Fruit fly (Drosophila melanogaster): Measurements from ENCODE around the gene X11Lbeta.

X11Lbeta gene

DNA sequence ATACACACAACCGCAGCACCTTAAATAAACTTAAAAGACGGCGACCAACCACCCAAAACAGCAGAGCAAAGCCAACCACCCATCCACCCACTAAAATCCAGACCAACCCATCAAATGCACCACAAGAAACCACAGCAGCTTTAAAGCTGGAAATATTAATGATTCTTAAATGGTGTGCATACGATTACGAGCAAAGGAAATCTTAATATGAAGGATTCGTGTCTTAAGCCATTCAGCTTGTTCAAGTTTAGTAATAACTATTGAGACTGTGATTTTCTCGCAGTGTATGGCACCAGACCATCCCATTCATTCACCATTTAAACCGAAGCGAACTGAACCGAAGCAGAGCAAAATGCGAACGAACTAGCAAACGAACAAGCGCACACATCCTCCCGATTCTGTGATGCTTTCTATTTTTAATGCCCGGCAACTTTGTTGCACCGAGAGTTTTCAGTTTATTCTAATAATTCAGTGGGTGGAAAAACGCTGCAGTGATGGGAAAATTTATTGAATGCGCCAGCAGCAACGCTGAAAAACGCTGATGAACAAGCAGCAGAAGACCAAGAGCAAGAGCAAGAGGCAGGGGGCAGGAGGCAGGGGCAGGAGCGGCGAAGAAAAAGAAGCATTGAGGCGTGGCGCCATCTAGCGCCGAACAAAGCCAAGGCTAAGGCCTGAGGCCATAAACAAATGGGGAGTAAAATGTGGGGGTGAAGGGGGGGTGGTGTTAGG, 110.0 kb downstream of the X11Lbeta start (continued):
- TF ChIP-seq CG3407 (GFP tag; optimal IDR thresholded peaks at IDR 0.05) (peak; percentile 80), sisA (GFP tag; IDR thresholded peaks at IDR 0.05) (peak; percentile 91), CG8281 (tag; optimal IDR thresholded peaks at IDR 0.05) (peak; percentile 61), dimm (GFP tag; IDR thresholded peaks at IDR 0.05) (peak; percentile 72), Optix (GFP tag; IDR thresholded peaks at IDR 0.05) (peak; percentile 90), Bteb2 (GFP tag; optimal IDR thresholded peaks at IDR 0.05) (peak; percentile 60), D19B (GFP tag; optimal IDR thresholded peaks at IDR 0.05) (peak; percentile 61), Sry-β (GFP tag; optimal IDR thresholded peaks at IDR 0.05) (peak; percentile 36), en (GFP tag; optimal IDR thresholded peaks at IDR 0.05) (peak; percentile 47), CG16863 (GFP tag; optimal IDR thresholded peaks at IDR 0.05) (peak; percentile 87), Deaf1 (tag; optimal IDR thresholded peaks at IDR 0.05) (peak; percentile 87), CG9727 (GFP tag; optimal IDR thresholded peaks at IDR 0.05) (peak; percentile 73), CG2129 (GFP tag; IDR thresholded peaks at IDR 0.05; ENCODE audit: partially characterized antibody) (no peak), CG12769 (tag; optimal IDR thresholded peaks at IDR 0.05) (peak; percentile 96), CG31224 (GFP tag; IDR thresholded peaks at IDR 0.05) (no peak), Hsf (GFP tag; optimal IDR thresholded peaks at IDR 0.05) (peak; percentile 70), ase (GFP tag; IDR thresholded peaks at IDR 0.05) (peak; percentile 84), pita (GFP tag; optimal IDR thresholded peaks at IDR 0.05) (no peak), CG30020 (tag; optimal IDR thresholded peaks at IDR 0.05) (peak; percentile 45), lbe (GFP tag; optimal IDR thresholded peaks at IDR 0.05) (no peak), vnd (GFP tag; IDR thresholded peaks at IDR 0.05; ENCODE audit: partially characterized antibody) (no peak), Neu2 (GFP tag; optimal IDR thresholded peaks at IDR 0.05; ENCODE audit: borderline replicate concordance) (no peak), CG9817 (tag; optimal IDR thresholded peaks at IDR 0.05) (peak; percentile 84), CG16779 (GFP tag; IDR thresholded peaks at IDR 0.05) (0 out of 2 replicates have a peak, but pooled peaks have one; percentile 37), CG33213 (GFP tag; optimal IDR thresholded peaks at IDR 0.05) (peak; percentile 69), run (tag; optimal IDR thresholded peaks at IDR 0.05) (peak; percentile 81), al (GFP tag; IDR thresholded peaks at IDR 0.05) (0 out of 2 replicates have a peak, but pooled peaks have one; percentile 42), CG8359 (GFP tag; optimal IDR thresholded peaks at IDR 0.05; ENCODE audit: borderline replicate concordance) (peak; percentile 42), caup (GFP tag; optimal IDR thresholded peaks at IDR 0.05; ENCODE audit: severe bottlenecking) (peak; percentile 84), ewg (GFP tag; optimal IDR thresholded peaks at IDR 0.05) (peak; percentile 81), NC2α (GFP tag; optimal IDR thresholded peaks at IDR 0.05) (peak; percentile 62), CrebB (tag; optimal IDR thresholded peaks at IDR 0.05) (peak; percentile 74), fd96Cb (tag; optimal IDR thresholded peaks at IDR 0.05) (peak; percentile 90), CG14710 (tag; optimal IDR thresholded peaks at IDR 0.05) (peak; percentile 77), peb (GFP tag; IDR thresholded peaks at IDR 0.05) (peak; percentile 85), CG7987 (GFP tag; optimal IDR thresholded peaks at IDR 0.05) (peak; percentile 69), CG5180 (GFP tag; optimal IDR thresholded peaks at IDR 0.05) (peak; percentile 66), CG1647 (GFP tag; optimal IDR thresholded peaks at IDR 0.05) (peak; percentile 68), Abd-B (GFP tag; optimal IDR thresholded peaks at IDR 0.05) (peak; percentile 85), CG14014 (GFP tag; IDR thresholded peaks at IDR 0.05) (peak; percentile 86), Sry-δ (GFP tag; optimal IDR thresholded peaks at IDR 0.05) (peak; percentile 49)
